Worm (Caenorhabditis elegans): Measurements from ENCODE around the gene sup-35.

- TF ChIP-seq cog-1 (tag; optimal IDR thresholded peaks at IDR 0.05) (no peak), ztf-23 (GFP tag; IDR thresholded peaks at IDR 0.05) (peak; percentile 77), med-1 (GFP tag; optimal IDR thresholded peaks at IDR 0.05; ENCODE audit: insufficient read depth) (no peak), klf-2 (GFP tag; conservative IDR thresholded peaks at IDR 0.05) (0 out of 2 replicates have a peak, but pooled peaks have one; percentile 63), T22C8.4 (GFP tag; IDR thresholded peaks at IDR 0.05) (no peak), flt-1 (GFP tag; IDR thresholded peaks at IDR 0.05) (peak; percentile 31; the same call in 1 of the 2 replicates), ref-1 (GFP tag; conservative IDR thresholded peaks at IDR 0.05) (no peak), ztf-29 (GFP tag; IDR thresholded peaks at IDR 0.05) (no peak)
Observed at ce11 chrIII:11093489-11093888, 25.5 kb downstream of the sup-35 start.
